Worm (Caenorhabditis elegans) whole organism, L4 larva: ENCODE measurements around the gene snf-3.

Source experiments
- ZK546.5 ChIP-seq, 2 experiments: sonication (generic microtip); optimal IDR thresholded peaks; 2 replicates each; lab custom pipeline; 2017; ENCODE audit warnings: missing biosample characterization in 2 of 2, missing genetic modification characterization in 2 of 2
- aha-1 ChIP-seq: fragments of 150-350 bp; peaks from one replicate; lab custom pipeline; 2014; ENCODE audit warnings: missing biosample characterization, missing genetic modification characterization
- ama-1 ChIP-seq: fragments of 150-350 bp; optimal IDR thresholded peaks from 2 replicates; lab custom pipeline; 2014; ENCODE audit warnings: inconsistent platforms, mixed read lengths
- daf-16 ChIP-seq, 3 experiments: sonication (generic microtip); optimal IDR thresholded peaks; 2 replicates each; lab custom pipeline; 2016 to 2017; ENCODE audit warnings: missing genetic modification characterization in 3 of 3, missing genetic modification reagents in 3 of 3, mild to moderate bottlenecking in 2 of 3, missing compliant biosample characterization in 2 of 3, missing biosample characterization in 1 of 3, moderate library complexity in 1 of 3
- fos-1 ChIP-seq: fragments of 150-350 bp; optimal IDR thresholded peaks from 2 replicates; lab custom pipeline; 2014; ENCODE audit warnings: missing biosample characterization, missing genetic modification characterization
- nhr-28 ChIP-seq: fragments of 150-350 bp; optimal IDR thresholded peaks from 2 replicates; lab custom pipeline; 2014; ENCODE audit warnings: missing biosample characterization, missing genetic modification characterization
- nhr-77 ChIP-seq: fragments of 150-350 bp; optimal IDR thresholded peaks from 2 replicates; lab custom pipeline; 2014; ENCODE audit warnings: missing biosample characterization, missing genetic modification characterization
- rbr-2 ChIP-seq: sonication (generic microtip); optimal IDR thresholded peaks from 2 replicates; lab custom pipeline; 2016; ENCODE audit warnings: missing genotype, missing genetic modification characterization, missing compliant biosample characterization
- unc-62 ChIP-seq, 3 experiments: fragments of 150-350 bp in 1 of 3; sonication (generic microtip); optimal IDR thresholded peaks in 2 of 3; peaks in 1 of 3; 1 replicate in 1 of 3; 2 replicates in 2 of 3; lab custom pipeline; 2014 to 2017; ENCODE audit warnings: missing biosample characterization in 3 of 3, missing genetic modification characterization in 3 of 3, missing genetic modification reagents in 3 of 3, missing genotype in 1 of 3
- ztf-11 ChIP-seq: fragments of 150-350 bp; optimal IDR thresholded peaks from 2 replicates; lab custom pipeline; 2014; ENCODE audit warnings: missing biosample characterization, missing genetic modification characterization

DNA sequence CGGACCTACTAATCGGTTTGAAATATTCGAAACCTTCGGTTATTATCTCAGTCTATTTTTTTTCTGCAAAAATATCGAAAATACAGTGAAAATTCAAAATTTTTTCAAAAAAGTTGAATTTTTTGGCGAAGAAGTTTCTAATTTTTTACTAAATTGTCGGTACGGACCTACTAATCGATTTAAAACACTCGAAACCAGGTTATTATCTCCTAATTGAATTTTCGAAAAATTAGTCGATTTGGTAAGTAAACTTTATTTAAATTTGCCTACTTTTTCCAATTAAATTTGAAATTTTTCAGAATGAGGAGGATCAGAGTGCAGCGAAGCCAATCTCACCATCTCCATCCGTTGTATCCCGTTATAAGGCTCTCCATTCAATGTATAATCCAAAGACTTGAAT, 20.9 kb upstream of the snf-3 start, which contains the start of gene K02E7.12:
- TF ChIP-seq rbr-2 (no peak), ztf-11 (tag; lab: Kevin White, UChicago) (no peak), aha-1 (no peak), ZK546.5 (tag; optimal IDR thresholded peaks at IDR 0.05; lab: Kevin White, UChicago) (no peak), ama-1 (no peak), fos-1 (no peak), daf-16 (GFP tag; optimal IDR thresholded peaks at IDR 0.05; lab: Kevin White, UChicago) (no peak), daf-16 (tag; optimal IDR thresholded peaks at IDR 0.05; lab: Kevin White, UChicago) (no peak), unc-62 (GFP tag; optimal IDR thresholded peaks at IDR 0.05 in 1 of 2; lab: Kevin White, UChicago) (no peak), unc-62 (tag; optimal IDR thresholded peaks at IDR 0.05; lab: Kevin White, UChicago) (no peak), nhr-77 (tag; lab: Kevin White, UChicago) (no peak), nhr-28 (tag; lab: Kevin White, UChicago) (no peak)
